Fruit fly (Drosophila melanogaster) whole organism, embryonic: Measurements from ENCODE around the gene Kr-h1.

Experiments used
- B-H2 ChIP-seq: fragments of 200-800 bp; sonication (Bioruptor generic); optimal IDR thresholded peaks from 2 replicates; lab custom pipeline; 2018; ENCODE audit warnings: missing biosample characterization, mild to moderate bottlenecking, missing genetic modification characterization
- CG10147 ChIP-seq: fragments of 200-800 bp; sonication (Bioruptor generic); optimal IDR thresholded peaks from 2 replicates; lab custom pipeline; 2019; ENCODE audit warnings: missing biosample characterization, mild to moderate bottlenecking, missing genetic modification characterization, moderate library complexity
- CG1024 ChIP-seq: fragments of 200-800 bp; sonication (Bioruptor generic); IDR thresholded peaks from 2 replicates; pipeline ENCODE4 v1.3.6; 2022; ENCODE audit warnings: missing biosample characterization, missing genetic modification characterization
- CG12071 ChIP-seq: fragments of 200-800 bp; sonication (Bioruptor generic); optimal IDR thresholded peaks from 3 replicates; lab custom pipeline; 2018; ENCODE audit warnings: missing biosample characterization, mild to moderate bottlenecking, missing genetic modification characterization
- CG1233 ChIP-seq: fragments of 200-800 bp; sonication (Bioruptor generic); optimal IDR thresholded peaks from 4 replicates; lab custom pipeline; 2018; ENCODE audit warnings: missing biosample characterization, mild to moderate bottlenecking, missing genetic modification characterization
- CG13287 ChIP-seq: fragments of 200-800 bp; sonication (Bioruptor generic); IDR thresholded peaks from 2 replicates; pipeline ENCODE4 v1.3.6; 2022; ENCODE audit warnings: missing biosample characterization, missing genetic modification characterization; ENCODE audit not compliant: partially characterized antibody
- CG17361 ChIP-seq: fragments of 200-800 bp; sonication (Bioruptor generic); IDR thresholded peaks from 3 replicates; pipeline ENCODE4 v1.3.6; 2022; ENCODE audit warnings: missing biosample characterization, missing genetic modification characterization
- CG2199 ChIP-seq: fragments of 200-800 bp; sonication (Bioruptor generic); IDR thresholded peaks from 3 replicates; pipeline ENCODE4 v1.3.6; 2022; ENCODE audit warnings: missing biosample characterization, missing genetic modification characterization
- CG2875 ChIP-seq: fragments of 200-800 bp; sonication (Bioruptor generic); optimal IDR thresholded peaks from 2 replicates; lab custom pipeline; 2017; ENCODE audit warnings: missing biosample characterization, mild to moderate bottlenecking, missing genetic modification characterization, missing genetic modification reagents
- CG32767 ChIP-seq: fragments of 200-800 bp; sonication (Bioruptor generic); IDR thresholded peaks from 2 replicates; pipeline ENCODE4 v1.3.6; 2022; ENCODE audit warnings: missing biosample characterization, missing genetic modification characterization
- CG4328 ChIP-seq: fragments of 200-800 bp; sonication (Bioruptor generic); optimal IDR thresholded peaks from 3 replicates; lab custom pipeline; 2017; ENCODE audit warnings: missing biosample characterization, missing genetic modification reagents, missing genetic modification characterization
- CG5953 ChIP-seq: fragments of 200-800 bp; sonication (Bioruptor generic); IDR thresholded peaks from 2 replicates; pipeline ENCODE4 v1.3.6; 2022; ENCODE audit warnings: missing biosample characterization, missing genetic modification characterization
- CG6683 ChIP-seq: fragments of 200-800 bp; sonication (Bioruptor generic); optimal IDR thresholded peaks from 2 replicates; lab custom pipeline; 2017; ENCODE audit warnings: missing biosample characterization, mild to moderate bottlenecking, missing genetic modification characterization, missing genetic modification reagents
- CG6689 ChIP-seq: fragments of 200-800 bp; sonication (Bioruptor generic); IDR thresholded peaks from 2 replicates; pipeline ENCODE4 v1.3.6; 2022; ENCODE audit warnings: missing biosample characterization, missing genetic modification characterization
- CG6791 ChIP-seq: fragments of 200-800 bp; sonication (Bioruptor generic); IDR thresholded peaks from 3 replicates; pipeline ENCODE4 v1.3.6; 2022; ENCODE audit warnings: missing biosample characterization, missing genetic modification characterization; ENCODE audit not compliant: partially characterized antibody
- CG7271 ChIP-seq: fragments of 200-800 bp; sonication (Bioruptor generic); optimal IDR thresholded peaks from 2 replicates; lab custom pipeline; 2018; ENCODE audit warnings: missing biosample characterization, mild to moderate bottlenecking, missing genetic modification characterization, moderate library complexity
- CG7745 ChIP-seq: fragments of 200-800 bp; sonication (Bioruptor generic); optimal IDR thresholded peaks from 2 replicates; lab custom pipeline; 2018; ENCODE audit warnings: missing biosample characterization, mild to moderate bottlenecking, missing genetic modification characterization, moderate library complexity
- CG7987 ChIP-seq: fragments of 200-800 bp; sonication (Bioruptor generic); optimal IDR thresholded peaks from 2 replicates; lab custom pipeline; 2018; ENCODE audit warnings: missing biosample characterization, mild to moderate bottlenecking, missing genetic modification characterization, moderate library complexity
- CoRest ChIP-seq: fragments of 200-800 bp; sonication (Bioruptor generic); optimal IDR thresholded peaks from 3 replicates; lab custom pipeline; 2018; ENCODE audit warnings: missing biosample characterization, mild to moderate bottlenecking, missing genetic modification characterization, moderate library complexity
- Gsc ChIP-seq: fragments of 200-800 bp; sonication (Bioruptor generic); IDR thresholded peaks from 2 replicates; pipeline ENCODE4 v1.3.6; 2022; ENCODE audit warnings: missing biosample characterization, missing genetic modification characterization
- HLHmδ ChIP-seq: fragments of 200-800 bp; sonication (Bioruptor generic); optimal IDR thresholded peaks from 2 replicates; lab custom pipeline; 2018; ENCODE audit warnings: missing biosample characterization, mild to moderate bottlenecking, missing genetic modification characterization, moderate library complexity
- Jarid2 ChIP-seq: fragments of 200-800 bp; sonication (Bioruptor generic); optimal IDR thresholded peaks from 3 replicates; lab custom pipeline; 2017; ENCODE audit warnings: mild to moderate bottlenecking, missing biosample characterization, missing genetic modification reagents, missing genetic modification characterization
- Med ChIP-seq: fragments of 200-800 bp; sonication (Bioruptor generic); peaks from one replicate; lab custom pipeline; 2016; ENCODE audit warnings: missing biosample characterization, missing genetic modification characterization, mild to moderate bottlenecking, inconsistent platforms, moderate library complexity
- Optix ChIP-seq: fragments of 200-800 bp; sonication (Bioruptor generic); IDR thresholded peaks from 3 replicates; pipeline ENCODE4 v1.3.6; 2022; ENCODE audit warnings: missing biosample characterization, missing genetic modification characterization
- Rx ChIP-seq: fragments of 200-800 bp; sonication (Bioruptor generic); IDR thresholded peaks from 2 replicates; pipeline ENCODE4 v1.3.6; 2022; ENCODE audit warnings: missing biosample characterization, missing genetic modification characterization
- Side ChIP-seq: fragments of 200-800 bp; sonication (Bioruptor generic); optimal IDR thresholded peaks from 2 replicates; lab custom pipeline; 2016; ENCODE audit warnings: missing biosample characterization, missing genetic modification characterization
- Sin3A ChIP-seq: fragments of >200 bp; optimal IDR thresholded peaks from 2 replicates; lab custom pipeline; 2018
- Sry-δ ChIP-seq: fragments of 200-800 bp; sonication (Bioruptor generic); optimal IDR thresholded peaks from 2 replicates; lab custom pipeline; 2016; ENCODE audit warnings: missing biosample characterization, missing genetic modification characterization
- Trl ChIP-seq, 3 experiments: fragments of >200 bp in 2 of 3; fragments of 200-800 bp in 1 of 3; sonication (Bioruptor generic) in 1 of 3; optimal IDR thresholded peaks; 2 replicates in 1 of 3; 3 replicates in 2 of 3; lab custom pipeline; 2016 to 2017; ENCODE audit warnings: missing biosample characterization in 1 of 3, missing genetic modification characterization in 1 of 3
- az2 ChIP-seq: fragments of 200-800 bp; sonication (Bioruptor generic); optimal IDR thresholded peaks from 3 replicates; lab custom pipeline; 2016; ENCODE audit warnings: missing biosample characterization, missing genetic modification characterization
- bab2 ChIP-seq: fragments of 200-800 bp; sonication (Bioruptor generic); optimal IDR thresholded peaks from 2 replicates; lab custom pipeline; 2016; ENCODE audit warnings: missing biosample characterization, missing genetic modification characterization
- chm ChIP-seq: fragments of 200-800 bp; sonication (Bioruptor generic); IDR thresholded peaks from 2 replicates; pipeline ENCODE4 v1.3.6; 2022; ENCODE audit warnings: missing biosample characterization, missing genetic modification characterization
- corto ChIP-seq: fragments of 200-800 bp; sonication (Bioruptor generic); optimal IDR thresholded peaks from 2 replicates; lab custom pipeline; 2016; ENCODE audit warnings: missing biosample characterization, mild to moderate bottlenecking, missing genetic modification characterization, moderate library complexity
- crc ChIP-seq: fragments of 200-800 bp; sonication (Bioruptor generic); optimal IDR thresholded peaks from 2 replicates; lab custom pipeline; 2016; ENCODE audit warnings: missing biosample characterization, missing genetic modification characterization
- danr ChIP-seq: fragments of 200-800 bp; sonication (Bioruptor generic); IDR thresholded peaks from 2 replicates; pipeline ENCODE4 v1.3.6; 2022; ENCODE audit warnings: missing biosample characterization, missing genetic modification characterization
- ems ChIP-seq: fragments of 200-800 bp; sonication (Bioruptor generic); optimal IDR thresholded peaks from 3 replicates; lab custom pipeline; 2016; ENCODE audit warnings: missing biosample characterization, missing genetic modification characterization
- grn ChIP-seq: fragments of 200-800 bp; sonication (Bioruptor generic); optimal IDR thresholded peaks from 3 replicates; lab custom pipeline; 2017; ENCODE audit warnings: missing biosample characterization, missing genetic modification characterization
- ham ChIP-seq: fragments of 200-800 bp; sonication (Bioruptor generic); IDR thresholded peaks from 2 replicates; pipeline ENCODE4 v1.3.6; 2022; ENCODE audit warnings: missing biosample characterization, missing genetic modification characterization
- hkb ChIP-seq, 2 experiments: fragments of 200-800 bp in 1 of 2; fragments of >200 bp in 1 of 2; sonication (Bioruptor generic) in 1 of 2; IDR thresholded peaks in 1 of 2; optimal IDR thresholded peaks in 1 of 2; 2 replicates each; pipeline versions ENCODE4 v1.3.6 to Lab custom; 2017 to 2022; ENCODE audit warnings: missing biosample characterization in 1 of 2, missing genetic modification characterization in 1 of 2
- ind ChIP-seq: fragments of 200-800 bp; sonication (Bioruptor generic); optimal IDR thresholded peaks from 3 replicates; lab custom pipeline; 2016; ENCODE audit warnings: missing biosample characterization, missing genetic modification characterization
- onecut ChIP-seq: fragments of 200-800 bp; sonication (Bioruptor generic); IDR thresholded peaks from 2 replicates; pipeline ENCODE4 v1.3.6; 2022; ENCODE audit warnings: missing biosample characterization, missing genetic modification characterization
- pnt ChIP-seq: fragments of 200-800 bp; sonication (Bioruptor generic); optimal IDR thresholded peaks from 3 replicates; lab custom pipeline; 2016; ENCODE audit warnings: missing biosample characterization, missing genetic modification characterization
- pzg ChIP-seq: fragments of 200-800 bp; sonication (Bioruptor generic); optimal IDR thresholded peaks from 3 replicates; lab custom pipeline; 2018; ENCODE audit warnings: missing biosample characterization, mild to moderate bottlenecking, missing genetic modification characterization, moderate library complexity
- rib ChIP-seq: fragments of 200-800 bp; sonication (Bioruptor generic); IDR thresholded peaks from 2 replicates; pipeline ENCODE4 v1.3.6; 2022; ENCODE audit warnings: missing biosample characterization, missing genetic modification characterization
- stc ChIP-seq: fragments of 200-800 bp; sonication (Bioruptor generic); IDR thresholded peaks from 2 replicates; pipeline ENCODE4 v1.3.6; 2022; ENCODE audit warnings: missing biosample characterization, missing genetic modification characterization
- tx ChIP-seq: fragments of 200-800 bp; sonication (Bioruptor generic); optimal IDR thresholded peaks from 2 replicates; lab custom pipeline; 2016; ENCODE audit warnings: missing biosample characterization, missing genetic modification characterization

The Kr-h1 gene

dm6 chr2L:6087685-6088084 lies 5.3 kb downstream of the Kr-h1 start:
- TF ChIP-seq CoRest (no peak), grn (GFP tag; lab: Kevin White, UChicago) (peak; percentile 44), hkb (optimal IDR thresholded peaks at IDR 0.05; lab: Kevin White, UChicago) (peak; percentile 4), hkb (GFP tag; IDR thresholded peaks at IDR 0.05; lab: Robert Waterston, UW) (no peak)
- TF ChIP-seq, all 482 proteins: peak for 2

dm6 chr2L:6088371-6089365 lies 6.3 kb downstream of the Kr-h1 start:
- TF ChIP-seq B-H2 = peak; percentile 60
- no peak for TF ChIP-seq CG7271 (tag; lab: Kevin White, UChicago)
- no peak for TF ChIP-seq Optix (GFP tag; lab: Robert Waterston, UW)
- TF ChIP-seq CG4328 (GFP tag; lab: Kevin White, UChicago) = peak; percentile 53
- TF ChIP-seq rib (GFP tag; lab: Robert Waterston, UW) = peak; percentile 77
- no peak for TF ChIP-seq Jarid2 (GFP tag; lab: Kevin White, UChicago)
- TF ChIP-seq CG6689 (GFP tag; lab: Robert Waterston, UW) = no peak
- TF ChIP-seq chm = peak; percentile 70; the same call in 1 of the 2 replicates
- peak; percentile 24 for TF ChIP-seq bab2 (GFP tag; lab: Kevin White, UChicago)
- peak; percentile 1 for TF ChIP-seq CG2875
- no peak for TF ChIP-seq CG17361
- TF ChIP-seq CG12071 (GFP tag; lab: Kevin White, UChicago) = no peak
- TF ChIP-seq ham (GFP tag; lab: Robert Waterston, UW) = no peak
- no peak for TF ChIP-seq CG6683 (GFP tag; lab: Kevin White, UChicago)
- TF ChIP-seq Med = peak; percentile 97
- TF ChIP-seq stc (GFP tag; lab: Robert Waterston, UW) = no peak
- no peak for TF ChIP-seq crc (GFP tag; lab: Kevin White, UChicago)
- peak; percentile 8 for TF ChIP-seq CG1233 (GFP tag; lab: Kevin White, UChicago)
- TF ChIP-seq Trl (optimal IDR thresholded peaks at IDR 0.05; lab: Kevin White, UChicago) = peak; percentile 75 to 81
- TF ChIP-seq Trl (GFP tag; optimal IDR thresholded peaks at IDR 0.05; lab: Kevin White, UChicago) = peak; percentile 42
- TF ChIP-seq CG7987 = peak; percentile 95
- TF ChIP-seq Rx (GFP tag; lab: Robert Waterston, UW) = no peak
- TF ChIP-seq CG6791 (GFP tag; lab: Robert Waterston, UW) = peak; percentile 74
- TF ChIP-seq danr (GFP tag; lab: Robert Waterston, UW) = no peak
- TF ChIP-seq tx (GFP tag; lab: Kevin White, UChicago) = no peak
- no peak for TF ChIP-seq CG10147 (GFP tag; lab: Kevin White, UChicago)
- no peak for TF ChIP-seq corto
- no peak for TF ChIP-seq az2 (GFP tag; lab: Kevin White, UChicago)
- TF ChIP-seq Sry-δ (GFP tag; lab: Kevin White, UChicago) = no peak
- peak; percentile 44 for TF ChIP-seq Side (GFP tag; lab: Kevin White, UChicago)
- no peak for TF ChIP-seq Sin3A (lab: Kevin White, UChicago)
- 0 out of 2 replicates have a peak, but pooled peaks have one; percentile 20 for TF ChIP-seq CG5953 (GFP tag; lab: Robert Waterston, UW)
- peak; percentile 69 for TF ChIP-seq HLHmδ (GFP tag; lab: Kevin White, UChicago)
- TF ChIP-seq CG2199 (GFP tag; lab: Robert Waterston, UW) = peak; percentile 95; the same call in 2 of the 3 replicates
- no peak for TF ChIP-seq Gsc (GFP tag; lab: Robert Waterston, UW)
- TF ChIP-seq CG32767 (GFP tag; lab: Robert Waterston, UW) = peak; percentile 88
- no peak for TF ChIP-seq CG1024 (GFP tag; lab: Robert Waterston, UW)
- TF ChIP-seq pzg (GFP tag; lab: Kevin White, UChicago) = no peak
- peak; percentile 52 for TF ChIP-seq CG7745 (tag; lab: Kevin White, UChicago)
- peak; percentile 64; the same call in 1 of the 2 replicates for TF ChIP-seq CG13287
- no peak for TF ChIP-seq pnt (GFP tag; lab: Kevin White, UChicago)
- TF ChIP-seq onecut = peak; percentile 90
- TF ChIP-seq ems (GFP tag; lab: Kevin White, UChicago) = no peak
- TF ChIP-seq ind (GFP tag; lab: Kevin White, UChicago) = no peak
